Fruit fly (Drosophila melanogaster): Measurements from ENCODE around the gene Yp3.

The Yp3 gene

dm6 chrX:13783534-13783949 lies 24.2 kb downstream of the Yp3 start, which contains the start of gene inaE (continued):
- no peak for TF ChIP-seq kay (GFP tag; optimal IDR thresholded peaks at IDR 0.05)
- no peak for TF ChIP-seq Side (GFP tag; optimal IDR thresholded peaks at IDR 0.05)
- TF ChIP-seq Ets97D (GFP tag; optimal IDR thresholded peaks at IDR 0.05): peak; percentile 64
- peak; percentile 62 for TF ChIP-seq CG2116 (GFP tag; optimal IDR thresholded peaks at IDR 0.05)
- TF ChIP-seq hkb (optimal IDR thresholded peaks at IDR 0.05): no peak
- TF ChIP-seq hkb (GFP tag; IDR thresholded peaks at IDR 0.05): 0 out of 2 replicates have a peak, but pooled peaks have one; percentile 32
- no peak for TF ChIP-seq CG11085 (GFP tag; IDR thresholded peaks at IDR 0.05)
- TF ChIP-seq E2f1 (GFP tag; IDR thresholded peaks at IDR 0.05): no peak
- no peak for TF ChIP-seq CG2875 (GFP tag; optimal IDR thresholded peaks at IDR 0.05)
- no peak for TF ChIP-seq gt (GFP tag; IDR thresholded peaks at IDR 0.05)
- TF ChIP-seq pfk (GFP tag; optimal IDR thresholded peaks at IDR 0.05): no peak
- TF ChIP-seq CG7745 (tag; optimal IDR thresholded peaks at IDR 0.05): no peak
- TF ChIP-seq CG14667 (GFP tag; IDR thresholded peaks at IDR 0.05): no peak
- TF ChIP-seq lilli (GFP tag; optimal IDR thresholded peaks at IDR 0.05): no peak
- TF ChIP-seq CG11560 (tag; IDR thresholded peaks at IDR 0.05): no peak
- no peak for TF ChIP-seq zf30C (GFP tag; optimal IDR thresholded peaks at IDR 0.05)
- peak; percentile 27 for TF ChIP-seq CoRest (tag; optimal IDR thresholded peaks at IDR 0.05)
- no peak for TF ChIP-seq HHEX (GFP tag; optimal IDR thresholded peaks at IDR 0.05)
- no peak for TF ChIP-seq CG3163 (GFP tag; optimal IDR thresholded peaks at IDR 0.05)
- peak; percentile 74 for TF ChIP-seq pzg (GFP tag; optimal IDR thresholded peaks at IDR 0.05)
- TF ChIP-seq Abd-B (GFP tag; optimal IDR thresholded peaks at IDR 0.05): no peak
- TF ChIP-seq CG15269 (tag; optimal IDR thresholded peaks at IDR 0.05): no peak
- TF ChIP-seq ttk (GFP tag; IDR thresholded peaks at IDR 0.05): no peak
- TF ChIP-seq CG9437 (GFP tag; optimal IDR thresholded peaks at IDR 0.05): no peak
- 0 out of 2 replicates have a peak, but pooled peaks have one; percentile 15 for TF ChIP-seq CG14014 (GFP tag; IDR thresholded peaks at IDR 0.05)
- no peak for TF ChIP-seq peb (GFP tag; IDR thresholded peaks at IDR 0.05)
- peak; percentile 66 for TF ChIP-seq tna (GFP tag; IDR thresholded peaks at IDR 0.05; ENCODE audit: partially characterized antibody)
- peak; percentile 26 for TF ChIP-seq phol (tag; optimal IDR thresholded peaks at IDR 0.05)
- no peak; the same call in 2 of the 3 replicates for TF ChIP-seq ci (GFP tag; IDR thresholded peaks at IDR 0.05)
- peak; percentile 39 for TF ChIP-seq lab (GFP tag; optimal IDR thresholded peaks at IDR 0.05)
- TF ChIP-seq CG42726 (GFP tag; IDR thresholded peaks at IDR 0.05; ENCODE audit: partially characterized antibody): no peak
- TF ChIP-seq E2f2 (GFP tag; IDR thresholded peaks at IDR 0.05): peak; percentile 92
- peak; percentile 22 for TF ChIP-seq CG7839 (tag; optimal IDR thresholded peaks at IDR 0.05)
- no peak for TF ChIP-seq schlank (tag; optimal IDR thresholded peaks at IDR 0.05)
- no peak for TF ChIP-seq CG10321 (GFP tag; IDR thresholded peaks at IDR 0.05)
- TF ChIP-seq nom (GFP tag; optimal IDR thresholded peaks at IDR 0.05): peak; percentile 23
- peak; percentile 57 for TF ChIP-seq sens (GFP tag)
- no peak for TF ChIP-seq en (GFP tag; optimal IDR thresholded peaks at IDR 0.05)
- no peak for TF ChIP-seq sim (GFP tag; IDR thresholded peaks at IDR 0.05)
- TF ChIP-seq CG2712 (tag; optimal IDR thresholded peaks at IDR 0.05): peak; percentile 33
- no peak for TF ChIP-seq CG4707 (GFP tag; optimal IDR thresholded peaks at IDR 0.05)
- peak; percentile 79 for TF ChIP-seq CG15514 (GFP tag; optimal IDR thresholded peaks at IDR 0.05)
- TF ChIP-seq bab2 (GFP tag; optimal IDR thresholded peaks at IDR 0.05): no peak
- TF ChIP-seq Atf6 (GFP tag; IDR thresholded peaks at IDR 0.05): peak; percentile 37; the same call in 1 of the 2 replicates
- TF ChIP-seq org-1 (GFP tag; optimal IDR thresholded peaks at IDR 0.05): no peak
- TF ChIP-seq Jarid2 (GFP tag; optimal IDR thresholded peaks at IDR 0.05): peak; percentile 86
- TF ChIP-seq Dll (GFP tag; IDR thresholded peaks at IDR 0.05; ENCODE audit: partially characterized antibody): peak; percentile 54; the same call in 2 of the 4 replicates
- no peak for TF ChIP-seq pros (GFP tag; optimal IDR thresholded peaks at IDR 0.05)
- no peak for TF ChIP-seq zen (tag; optimal IDR thresholded peaks at IDR 0.05)
- TF ChIP-seq CG8290 (GFP tag; optimal IDR thresholded peaks at IDR 0.05): no peak
- peak in 1 of 2 experiments; percentile 63 for TF ChIP-seq CG8290 (tag; optimal IDR thresholded peaks at IDR 0.05)
